Fruit fly (Drosophila melanogaster): Measurements from ENCODE around the gene ouib.

dm6 chr3R:8718898-8719297, 6.4 kb upstream of the ouib start, which contains the start of gene CG11760:
- no peak for TF ChIP-seq gl (tag; optimal IDR thresholded peaks at IDR 0.05)
- TF ChIP-seq CG9948 (tag; optimal IDR thresholded peaks at IDR 0.05), result no peak
- TF ChIP-seq CG8159 (tag; optimal IDR thresholded peaks at IDR 0.05), result no peak
- no peak for TF ChIP-seq CG32121 (GFP tag; IDR thresholded peaks at IDR 0.05)
